Fruit fly (Drosophila melanogaster) whole organism, embryonic: ENCODE results near the gene CG18765.

Experiments used
- Adf1 ChIP-seq: fragments of 200-800 bp; sonication (Bioruptor generic); IDR thresholded peaks from 2 replicates; pipeline ENCODE4 v1.3.6; 2022; ENCODE audit warnings: missing biosample characterization, missing genetic modification characterization
- Asciz ChIP-seq: fragments of 200-800 bp; sonication (Bioruptor generic); optimal IDR thresholded peaks from 2 replicates; lab custom pipeline; 2017; ENCODE audit warnings: missing biosample characterization, mild to moderate bottlenecking, missing genetic modification characterization, missing genetic modification reagents
- C15 ChIP-seq: fragments of 200-800 bp; sonication (Bioruptor generic); IDR thresholded peaks from 3 replicates; pipeline ENCODE4 v1.3.6; 2022; ENCODE audit warnings: missing biosample characterization, missing genetic modification characterization
- CG1024 ChIP-seq: fragments of 200-800 bp; sonication (Bioruptor generic); IDR thresholded peaks from 2 replicates; pipeline ENCODE4 v1.3.6; 2022; ENCODE audit warnings: missing biosample characterization, missing genetic modification characterization
- CG10274 ChIP-seq: fragments of 200-800 bp; sonication (Bioruptor generic); optimal IDR thresholded peaks from 3 replicates; lab custom pipeline; 2017; ENCODE audit warnings: missing biosample characterization, mild to moderate bottlenecking, missing genetic modification characterization
- CG10366 ChIP-seq: fragments of 200-800 bp; sonication (Bioruptor generic); IDR thresholded peaks from 2 replicates; pipeline ENCODE4 v1.3.6; 2022; ENCODE audit warnings: missing biosample characterization, missing genetic modification characterization
- CG10979 ChIP-seq: fragments of 200-800 bp; sonication (Bioruptor generic); optimal IDR thresholded peaks from 2 replicates; lab custom pipeline; 2018; ENCODE audit warnings: missing biosample characterization, mild to moderate bottlenecking, missing genetic modification characterization, moderate library complexity
- CG11247 ChIP-seq: fragments of 200-800 bp; sonication (Bioruptor generic); IDR thresholded peaks from 2 replicates; pipeline ENCODE4 v1.3.6; 2022; ENCODE audit warnings: missing biosample characterization, missing genetic modification characterization
- CG12659 ChIP-seq: fragments of 200-800 bp; sonication (Bioruptor generic); optimal IDR thresholded peaks from 3 replicates; lab custom pipeline; 2017; ENCODE audit warnings: mild to moderate bottlenecking, missing biosample characterization, missing genetic modification reagents, missing genetic modification characterization
- CG12744 ChIP-seq: fragments of 200-800 bp; sonication (Bioruptor generic); optimal IDR thresholded peaks from 2 replicates; lab custom pipeline; 2016; ENCODE audit warnings: missing biosample characterization, missing genetic modification characterization
- CG13894 ChIP-seq: fragments of 200-800 bp; sonication (Bioruptor generic); optimal IDR thresholded peaks from 3 replicates; lab custom pipeline; 2018; ENCODE audit warnings: missing biosample characterization, mild to moderate bottlenecking, missing genetic modification characterization, moderate library complexity
- CG14710 ChIP-seq: fragments of 200-800 bp; sonication (Bioruptor generic); optimal IDR thresholded peaks from 3 replicates; lab custom pipeline; 2019; ENCODE audit warnings: missing biosample characterization, mild to moderate bottlenecking, missing genetic modification characterization, moderate library complexity
- CG1529 ChIP-seq: fragments of 200-800 bp; sonication (Bioruptor generic); optimal IDR thresholded peaks from 3 replicates; lab custom pipeline; 2018; ENCODE audit warnings: missing biosample characterization, missing genetic modification characterization
- CG17568 ChIP-seq: fragments of 200-800 bp; sonication (Bioruptor generic); optimal IDR thresholded peaks from 2 replicates; lab custom pipeline; 2018; ENCODE audit warnings: missing biosample characterization, mild to moderate bottlenecking, missing genetic modification characterization, moderate library complexity
- CG17829 ChIP-seq: fragments of 200-800 bp; optimal IDR thresholded peaks from 2 replicates; lab custom pipeline; 2019; ENCODE audit warnings: missing biosample characterization, mild to moderate bottlenecking, missing genetic modification characterization, moderate library complexity
- CG1832 ChIP-seq: fragments of 200-800 bp; sonication (Bioruptor generic); optimal IDR thresholded peaks from 2 replicates; lab custom pipeline; 2017; ENCODE audit warnings: missing biosample characterization, mild to moderate bottlenecking, missing genetic modification characterization, inconsistent platforms
- CG2202 ChIP-seq: fragments of 200-800 bp; sonication (Bioruptor generic); optimal IDR thresholded peaks from 2 replicates; lab custom pipeline; 2018; ENCODE audit warnings: missing biosample characterization, mild to moderate bottlenecking, missing genetic modification characterization
- CG2875 ChIP-seq: fragments of 200-800 bp; sonication (Bioruptor generic); optimal IDR thresholded peaks from 2 replicates; lab custom pipeline; 2017; ENCODE audit warnings: missing biosample characterization, mild to moderate bottlenecking, missing genetic modification characterization, missing genetic modification reagents
- CG31388 ChIP-seq: fragments of 200-800 bp; sonication (Bioruptor generic); optimal IDR thresholded peaks from 2 replicates; lab custom pipeline; 2016; ENCODE audit warnings: missing biosample characterization, missing genetic modification characterization
- CG3838 ChIP-seq: fragments of 200-800 bp; sonication (Bioruptor generic); optimal IDR thresholded peaks from 3 replicates; lab custom pipeline; 2016; ENCODE audit warnings: missing biosample characterization, missing genetic modification characterization
- CG3847 ChIP-seq: fragments of 200-800 bp; sonication (Bioruptor generic); IDR thresholded peaks from 2 replicates; pipeline ENCODE4 v1.3.6; 2022; ENCODE audit warnings: missing biosample characterization, missing genetic modification characterization
- CG4282 ChIP-seq: fragments of 200-800 bp; sonication (Bioruptor generic); optimal IDR thresholded peaks from 2 replicates; lab custom pipeline; 2016; ENCODE audit warnings: missing biosample characterization, missing genetic modification characterization
- CG5953 ChIP-seq: fragments of 200-800 bp; sonication (Bioruptor generic); IDR thresholded peaks from 2 replicates; pipeline ENCODE4 v1.3.6; 2022; ENCODE audit warnings: missing biosample characterization, missing genetic modification characterization
- CG6254 ChIP-seq: fragments of 200-800 bp; sonication (Bioruptor generic); optimal IDR thresholded peaks from 3 replicates; lab custom pipeline; 2017; ENCODE audit warnings: mild to moderate bottlenecking, missing biosample characterization, missing genetic modification reagents, missing genetic modification characterization
- Dref ChIP-seq: fragments of 200-800 bp; sonication (Bioruptor generic); IDR thresholded peaks from 2 replicates; pipeline ENCODE4 v1.3.6; 2022; ENCODE audit warnings: missing biosample characterization, missing genetic modification characterization
- Fer1 ChIP-seq: fragments of 200-800 bp; sonication (Bioruptor generic); optimal IDR thresholded peaks from 2 replicates; lab custom pipeline; 2017; ENCODE audit warnings: missing biosample characterization, mild to moderate bottlenecking, missing genetic modification characterization
- HHEX ChIP-seq: fragments of 200-800 bp; sonication (Bioruptor generic); optimal IDR thresholded peaks from 3 replicates; lab custom pipeline; 2017; ENCODE audit warnings: missing biosample characterization, mild to moderate bottlenecking, missing genetic modification characterization, missing genetic modification reagents
- Hr78 ChIP-seq, 2 experiments: fragments of 200-800 bp in 1 of 2; fragments of >200 bp in 1 of 2; sonication (Bioruptor generic) in 1 of 2; optimal IDR thresholded peaks; 2 replicates each; lab custom pipeline; 2017 to 2019; ENCODE audit warnings: missing biosample characterization in 2 of 2, missing genetic modification characterization in 2 of 2, mild to moderate bottlenecking in 1 of 2, moderate library complexity in 1 of 2
- Mrtf ChIP-seq: fragments of 200-800 bp; sonication (Bioruptor generic); IDR thresholded peaks from 3 replicates; pipeline ENCODE4 v1.3.6; 2022; ENCODE audit warnings: missing biosample characterization, missing genetic modification characterization
- NFAT ChIP-seq: fragments of 200-800 bp; sonication (Bioruptor generic); IDR thresholded peaks from 2 replicates; pipeline ENCODE4 v1.3.6; 2022; ENCODE audit warnings: missing biosample characterization, missing genetic modification characterization
- Oli ChIP-seq: fragments of 200-800 bp; sonication (Bioruptor generic); optimal IDR thresholded peaks from 2 replicates; lab custom pipeline; 2018; ENCODE audit warnings: missing biosample characterization, mild to moderate bottlenecking, missing genetic modification characterization, moderate library complexity
- Usf ChIP-seq: fragments of 200-800 bp; sonication (Bioruptor generic); optimal IDR thresholded peaks from 2 replicates; lab custom pipeline; 2017; ENCODE audit warnings: missing genotype, missing biosample characterization, missing genetic modification characterization
- aop ChIP-seq: fragments of 200-800 bp; sonication (Bioruptor generic); IDR thresholded peaks from 2 replicates; pipeline ENCODE4 v1.3.6; 2022; ENCODE audit warnings: missing biosample characterization, missing genetic modification characterization
- chif ChIP-seq, 2 experiments: fragments of 200-800 bp; sonication (Bioruptor generic); optimal IDR thresholded peaks; 3 replicates each; lab custom pipeline; 2016; ENCODE audit warnings: missing biosample characterization in 2 of 2, missing genetic modification characterization in 2 of 2
- crc ChIP-seq: fragments of 200-800 bp; sonication (Bioruptor generic); optimal IDR thresholded peaks from 2 replicates; lab custom pipeline; 2016; ENCODE audit warnings: missing biosample characterization, missing genetic modification characterization
- dmrt99B ChIP-seq: fragments of 200-800 bp; sonication (Bioruptor generic); optimal IDR thresholded peaks from 2 replicates; lab custom pipeline; 2018; ENCODE audit warnings: missing biosample characterization, mild to moderate bottlenecking, missing genetic modification characterization, moderate library complexity
- fd3F ChIP-seq: fragments of 200-800 bp; sonication (Bioruptor generic); optimal IDR thresholded peaks from 2 replicates; lab custom pipeline; 2018; ENCODE audit warnings: missing biosample characterization, mild to moderate bottlenecking, missing genetic modification characterization, moderate library complexity
- gem ChIP-seq: fragments of 200-800 bp; sonication (Bioruptor generic); optimal IDR thresholded peaks from 2 replicates; lab custom pipeline; 2019; ENCODE audit warnings: missing biosample characterization, mild to moderate bottlenecking, missing genetic modification characterization, moderate library complexity
- knrl ChIP-seq: fragments of 200-800 bp; sonication (Bioruptor generic); IDR thresholded peaks from 3 replicates; pipeline ENCODE4 v1.3.6; 2022; ENCODE audit warnings: missing biosample characterization, missing genetic modification characterization; ENCODE audit not compliant: partially characterized antibody
- nom ChIP-seq: fragments of 200-800 bp; sonication (Bioruptor generic); optimal IDR thresholded peaks from 2 replicates; lab custom pipeline; 2017; ENCODE audit warnings: missing biosample characterization, missing genetic modification characterization, mild to moderate bottlenecking, moderate library complexity, missing genetic modification reagents
- org-1 ChIP-seq: fragments of 200-800 bp; sonication (Bioruptor generic); optimal IDR thresholded peaks from 2 replicates; lab custom pipeline; 2017; ENCODE audit warnings: missing biosample characterization, missing genetic modification characterization
- pnt ChIP-seq: fragments of 200-800 bp; sonication (Bioruptor generic); optimal IDR thresholded peaks from 3 replicates; lab custom pipeline; 2016; ENCODE audit warnings: missing biosample characterization, missing genetic modification characterization
- repo ChIP-seq: fragments of 200-800 bp; sonication (Bioruptor generic); optimal IDR thresholded peaks from 2 replicates; lab custom pipeline; 2016; ENCODE audit warnings: missing biosample characterization, missing genetic modification characterization
- sens-2 ChIP-seq: fragments of 200-800 bp; sonication (Bioruptor generic); IDR thresholded peaks from 2 replicates; pipeline ENCODE4 v1.3.6; 2022; ENCODE audit warnings: missing biosample characterization, missing genetic modification characterization
- sim ChIP-seq: fragments of 200-800 bp; sonication (Bioruptor generic); IDR thresholded peaks from 2 replicates; pipeline ENCODE4 v1.3.6; 2022; ENCODE audit warnings: missing biosample characterization, missing genetic modification characterization
- sima ChIP-seq: fragments of 200-800 bp; sonication (Bioruptor generic); optimal IDR thresholded peaks from 2 replicates; lab custom pipeline; 2016; ENCODE audit warnings: missing biosample characterization, missing genetic modification characterization
- slou ChIP-seq: fragments of 200-800 bp; sonication (Bioruptor generic); optimal IDR thresholded peaks from 3 replicates; lab custom pipeline; 2016; ENCODE audit warnings: missing biosample characterization, missing genetic modification characterization
- sr ChIP-seq: fragments of 200-800 bp; sonication (Bioruptor generic); IDR thresholded peaks from 3 replicates; pipeline ENCODE4 v1.3.6; 2022; ENCODE audit warnings: missing biosample characterization, missing genetic modification characterization
- tin ChIP-seq: fragments of 200-800 bp; sonication (Bioruptor generic); optimal IDR thresholded peaks from 3 replicates; lab custom pipeline; 2016; ENCODE audit warnings: missing biosample characterization, missing genetic modification characterization
- tio ChIP-seq: fragments of 200-800 bp; sonication (Bioruptor generic); optimal IDR thresholded peaks from 2 replicates; lab custom pipeline; 2017; ENCODE audit warnings: missing biosample characterization, missing genetic modification characterization, inconsistent platforms
- tx ChIP-seq: fragments of 200-800 bp; sonication (Bioruptor generic); optimal IDR thresholded peaks from 2 replicates; lab custom pipeline; 2016; ENCODE audit warnings: missing biosample characterization, missing genetic modification characterization
- z ChIP-seq: fragments of 200-800 bp; sonication (Bioruptor generic); IDR thresholded peaks from 3 replicates; pipeline ENCODE4 v1.3.6; 2022; ENCODE audit warnings: missing biosample characterization, missing genetic modification characterization

Gene CG18765

dm6 chr3R:11657786-11658193, 33.8 kb downstream of the CG18765 start (continued):
- peak; percentile 41 for TF ChIP-seq CG10979 (tag; lab: Kevin White, UChicago)
- TF ChIP-seq Usf (GFP tag; lab: Kevin White, UChicago) = no peak
- no peak for TF ChIP-seq repo
- no peak for TF ChIP-seq CG10274
- TF ChIP-seq Hr78 (GFP tag; optimal IDR thresholded peaks at IDR 0.05; lab: Kevin White, UChicago) = peak in 1 of 2 experiments; percentile 10
- TF ChIP-seq Dref (GFP tag; lab: Robert Waterston, UW) = no peak
- TF ChIP-seq CG3847 = no peak
- TF ChIP-seq CG11247 (GFP tag; lab: Robert Waterston, UW) = 0 out of 2 replicates have a peak, but pooled peaks have one; percentile 41
- TF ChIP-seq CG2875 (GFP tag; lab: Kevin White, UChicago) = no peak
- TF ChIP-seq Fer1 (GFP tag; lab: Kevin White, UChicago) = no peak
- TF ChIP-seq fd3F (GFP tag; lab: Kevin White, UChicago) = no peak
- TF ChIP-seq z (GFP tag; lab: Robert Waterston, UW) = no peak
- TF ChIP-seq CG14710 (tag; lab: Kevin White, UChicago) = peak; percentile 4
- no peak for TF ChIP-seq CG2202
- no peak; the same call in 1 of the 2 replicates for TF ChIP-seq CG10366
- peak in 1 of 2 experiments; percentile 27 for TF ChIP-seq chif (GFP tag; optimal IDR thresholded peaks at IDR 0.05; lab: Kevin White, UChicago)
- no peak for TF ChIP-seq slou (GFP tag; lab: Kevin White, UChicago)
- TF ChIP-seq sens-2 (GFP tag; lab: Robert Waterston, UW) = no peak
- peak; percentile 3 for TF ChIP-seq Asciz
- TF ChIP-seq CG17829 = peak; percentile 27
- TF ChIP-seq tx = no peak
- TF ChIP-seq CG17568 (GFP tag; lab: Kevin White, UChicago) = no peak
- TF ChIP-seq org-1 (GFP tag; lab: Kevin White, UChicago) = no peak
- TF ChIP-seq HHEX = no peak
- peak; percentile 10 for TF ChIP-seq dmrt99B (tag; lab: Kevin White, UChicago)
- TF ChIP-seq CG6254 = no peak
- no peak for TF ChIP-seq CG31388
- TF ChIP-seq gem (tag; lab: Kevin White, UChicago) = peak; percentile 55
- TF ChIP-seq tio (GFP tag; lab: Kevin White, UChicago) = no peak
- no peak for TF ChIP-seq sr
- TF ChIP-seq aop (GFP tag; lab: Robert Waterston, UW) = no peak
- TF ChIP-seq CG5953 (GFP tag; lab: Robert Waterston, UW) = no peak
- peak; percentile 18 for TF ChIP-seq crc (GFP tag; lab: Kevin White, UChicago)
- TF ChIP-seq pnt (GFP tag; lab: Kevin White, UChicago) = peak; percentile 35
- TF ChIP-seq C15 (GFP tag; lab: Robert Waterston, UW) = no peak
- no peak for TF ChIP-seq CG1832 (GFP tag; lab: Kevin White, UChicago)
- TF ChIP-seq sima (GFP tag; lab: Kevin White, UChicago) = no peak
- no peak for TF ChIP-seq CG4282 (GFP tag; lab: Kevin White, UChicago)
- no peak for TF ChIP-seq CG12744
- TF ChIP-seq CG12659 (GFP tag; lab: Kevin White, UChicago) = no peak
- TF ChIP-seq CG3838 (GFP tag; lab: Kevin White, UChicago) = no peak
- TF ChIP-seq nom = peak; percentile 84
- no peak for TF ChIP-seq knrl (GFP tag; lab: Robert Waterston, UW)
- TF ChIP-seq sim (GFP tag; lab: Robert Waterston, UW) = no peak
- TF ChIP-seq Mrtf (GFP tag; lab: Robert Waterston, UW) = no peak
- no peak for TF ChIP-seq Oli (tag; lab: Kevin White, UChicago)
- peak; percentile 68 for TF ChIP-seq CG13894
- no peak for TF ChIP-seq NFAT (GFP tag; lab: Robert Waterston, UW)
- TF ChIP-seq CG1024 (GFP tag; lab: Robert Waterston, UW) = no peak
- TF ChIP-seq tin (GFP tag; lab: Kevin White, UChicago) = no peak
- TF ChIP-seq CG1529 = no peak
- no peak for TF ChIP-seq Adf1 (GFP tag; lab: Robert Waterston, UW)
